Worm (Caenorhabditis elegans) whole organism, young adult: ENCODE results near the gene F18E9.3.
A peak's percentile ranks its signal among the peaks of the same experiment; 100 is the strongest.

ENCODE experiments used
- B0035.1 ChIP-seq: sonication (generic microtip); optimal IDR thresholded peaks from 2 replicates; lab custom pipeline; 2016; ENCODE audit warnings: missing genetic modification characterization, mild to moderate bottlenecking, missing compliant biosample characterization, missing genotype, missing genetic modification reagents
- B0261.1 ChIP-seq: sonication (generic microtip); optimal IDR thresholded peaks from 2 replicates; lab custom pipeline; 2016; ENCODE audit warnings: mild to moderate bottlenecking, missing genetic modification characterization, moderate library complexity, missing compliant biosample characterization
- B0336.3 ChIP-seq: fragments of 200-800 bp; sonication (Bioruptor generic); IDR thresholded peaks from 2 replicates; pipeline ENCODE4 v1.3.6; 2022; ENCODE audit warnings: missing genetic modification characterization, missing compliant biosample characterization
- C06A6.2 ChIP-seq: fragments of 200-800 bp; sonication (Bioruptor generic); conservative IDR thresholded peaks from 2 replicates; pipeline ENCODE4 v1.3.6; 2022; ENCODE audit warnings: missing genetic modification characterization, missing compliant biosample characterization
- C17E4.6 ChIP-seq: fragments of 200-800 bp; sonication (Bioruptor generic); IDR thresholded peaks from 2 replicates; pipeline ENCODE4 v1.3.6; 2022; ENCODE audit warnings: missing genetic modification reagents, missing genetic modification characterization, missing compliant biosample characterization
- D2030.7 ChIP-seq: fragments of 200-800 bp; sonication (Bioruptor generic); IDR thresholded peaks from 2 replicates; pipeline ENCODE4 v1.3.6; 2022; ENCODE audit warnings: missing genetic modification reagents, missing genetic modification characterization, missing compliant biosample characterization
- F10E7.11 ChIP-seq: sonication (generic microtip); optimal IDR thresholded peaks from 2 replicates; lab custom pipeline; 2017; ENCODE audit warnings: mild to moderate bottlenecking, missing genetic modification characterization, moderate library complexity, missing compliant biosample characterization
- F39B2.1 ChIP-seq: fragments of 200-800 bp; sonication (Bioruptor generic); IDR thresholded peaks from 2 replicates; pipeline ENCODE4 v1.3.6; 2022; ENCODE audit warnings: missing genetic modification reagents, missing genetic modification characterization, missing compliant biosample characterization
- F49E8.2 ChIP-seq: sonication (generic microtip); optimal IDR thresholded peaks from 3 replicates; lab custom pipeline; 2017; ENCODE audit warnings: missing genetic modification characterization, mild to moderate bottlenecking, missing compliant biosample characterization, antibody characterized with exemption, moderate library complexity; ENCODE audit not compliant: insufficient read depth
- F52B5.7 ChIP-seq: sonication (generic microtip); optimal IDR thresholded peaks from 2 replicates; lab custom pipeline; 2016; ENCODE audit warnings: mild to moderate bottlenecking, missing genetic modification characterization, missing compliant biosample characterization
- F55B11.4 ChIP-seq: sonication (generic microtip); optimal IDR thresholded peaks from 2 replicates; lab custom pipeline; 2016; ENCODE audit warnings: missing compliant biosample characterization, missing genetic modification characterization, borderline replicate concordance; ENCODE audit not compliant: insufficient read depth
- Y53F4B.3 ChIP-seq: fragments of 200-800 bp; sonication (Bioruptor generic); IDR thresholded peaks from 2 replicates; pipeline ENCODE4 v1.3.6; 2022; ENCODE audit warnings: missing genetic modification reagents, missing genetic modification characterization, missing compliant biosample characterization
- Y95B8A.8 ChIP-seq: fragments of 200-800 bp; sonication (Bioruptor generic); IDR thresholded peaks from 2 replicates; pipeline ENCODE4 v1.3.6; 2022; ENCODE audit warnings: missing genetic modification reagents, missing genetic modification characterization, missing compliant biosample characterization
- ZK185.1 ChIP-seq: sonication (generic microtip); optimal IDR thresholded peaks from 2 replicates; lab custom pipeline; 2016; ENCODE audit warnings: mild to moderate bottlenecking, missing genetic modification characterization, missing compliant biosample characterization; ENCODE audit not compliant: poor library complexity, severe bottlenecking
- attf-5 ChIP-seq: fragments of 200-800 bp; sonication (Bioruptor generic); optimal IDR thresholded peaks from 2 replicates; lab custom pipeline; 2018; ENCODE audit warnings: mild to moderate bottlenecking, missing genetic modification characterization, missing compliant biosample characterization
- bed-2 ChIP-seq: fragments of 200-800 bp; sonication (Bioruptor generic); IDR thresholded peaks from 2 replicates; pipeline ENCODE4 v1.3.6; 2022; ENCODE audit warnings: missing genetic modification reagents, missing genetic modification characterization, missing compliant biosample characterization
- cebp-2 ChIP-seq: fragments of 200-800 bp; sonication (Bioruptor generic); IDR thresholded peaks from 2 replicates; pipeline ENCODE4 v1.3.6; 2022; ENCODE audit warnings: missing genetic modification characterization, missing compliant biosample characterization
- ceh-100 ChIP-seq: fragments of 200-800 bp; sonication (Bioruptor generic); IDR thresholded peaks from 2 replicates; pipeline ENCODE4 v1.3.6; 2022; ENCODE audit warnings: missing genetic modification reagents, missing genetic modification characterization, missing compliant biosample characterization
- ceh-27 ChIP-seq: fragments of 200-800 bp; sonication (Bioruptor generic); optimal IDR thresholded peaks from 2 replicates; lab custom pipeline; 2018; ENCODE audit warnings: mild to moderate bottlenecking, missing genetic modification characterization, moderate library complexity, missing compliant biosample characterization
- ceh-79 ChIP-seq: sonication (generic microtip); optimal IDR thresholded peaks from 2 replicates; lab custom pipeline; 2017; ENCODE audit warnings: mild to moderate bottlenecking, missing genetic modification characterization, missing compliant biosample characterization
- ceh-91 ChIP-seq: fragments of 200-800 bp; sonication (Bioruptor generic); IDR thresholded peaks from 2 replicates; pipeline ENCODE4 v1.3.6; 2022; ENCODE audit warnings: missing genetic modification reagents, missing genetic modification characterization, missing compliant biosample characterization
- dox-1 ChIP-seq: fragments of 200-800 bp; sonication (Bioruptor generic); IDR thresholded peaks from 2 replicates; pipeline ENCODE4 v1.3.6; 2022; ENCODE audit warnings: missing genetic modification reagents, missing genetic modification characterization, missing compliant biosample characterization
- dpff-1 ChIP-seq: sonication (generic microtip); optimal IDR thresholded peaks from 2 replicates; lab custom pipeline; 2017; ENCODE audit warnings: mild to moderate bottlenecking, missing genetic modification characterization, missing compliant biosample characterization
- dpl-1 ChIP-seq: fragments of 150-350 bp; optimal IDR thresholded peaks from 2 replicates; lab custom pipeline; 2014; ENCODE audit warnings: missing biosample characterization, missing genetic modification reagents, missing genetic modification characterization
- egrh-3 ChIP-seq: fragments of 200-800 bp; sonication (Bioruptor generic); IDR thresholded peaks from 2 replicates; pipeline ENCODE4 v1.3.6; 2022; ENCODE audit warnings: missing genetic modification reagents, missing genetic modification characterization, missing compliant biosample characterization
- ekl-4 ChIP-seq: fragments of 200-800 bp; sonication (Bioruptor generic); IDR thresholded peaks from 2 replicates; pipeline ENCODE4 v1.3.6; 2022; ENCODE audit warnings: missing genetic modification reagents, missing genetic modification characterization, missing compliant biosample characterization
- hlh-12 ChIP-seq: sonication (generic microtip); optimal IDR thresholded peaks from 2 replicates; lab custom pipeline; 2016; ENCODE audit warnings: missing genetic modification characterization, missing compliant biosample characterization
- hsf-1 ChIP-seq: fragments of 200-800 bp; sonication (Bioruptor generic); IDR thresholded peaks from 2 replicates; pipeline ENCODE4 v1.3.6; 2022; ENCODE audit warnings: missing genetic modification reagents, missing genetic modification characterization, missing compliant biosample characterization
- let-607 ChIP-seq, 2 experiments: fragments of 200-800 bp in 1 of 2; sonication (Bioruptor generic) in 1 of 2; sonication (generic microtip) in 1 of 2; optimal IDR thresholded peaks; 2 replicates each; lab custom pipeline; 2016 to 2018; ENCODE audit warnings: mild to moderate bottlenecking in 2 of 2, missing compliant biosample characterization in 2 of 2, missing genetic modification characterization in 2 of 2, moderate library complexity in 2 of 2, missing genotype in 1 of 2
- lin-54 ChIP-seq: fragments of 200-800 bp; sonication (Bioruptor generic); optimal IDR thresholded peaks from 2 replicates; lab custom pipeline; 2018; ENCODE audit warnings: mild to moderate bottlenecking, missing genetic modification characterization, missing compliant biosample characterization
- lir-1 ChIP-seq: fragments of 200-800 bp; sonication (Bioruptor generic); conservative IDR thresholded peaks from 2 replicates; pipeline ENCODE4 v1.3.6; 2022; ENCODE audit warnings: missing genetic modification reagents, missing genetic modification characterization, missing compliant biosample characterization
- lsl-1 ChIP-seq: fragments of 200-800 bp; sonication (Bioruptor generic); optimal IDR thresholded peaks from 2 replicates; lab custom pipeline; 2018; ENCODE audit warnings: mild to moderate bottlenecking, missing genetic modification characterization, moderate library complexity, missing compliant biosample characterization
- madf-6 ChIP-seq: fragments of 200-800 bp; sonication (Bioruptor generic); IDR thresholded peaks from 2 replicates; pipeline ENCODE4 v1.3.6; 2022; ENCODE audit warnings: missing genetic modification reagents, missing genetic modification characterization, missing compliant biosample characterization
- mes-4 ChIP-seq: sonication (generic microtip); optimal IDR thresholded peaks from 2 replicates; lab custom pipeline; 2016; ENCODE audit warnings: missing genotype, missing genetic modification characterization, missing compliant biosample characterization
- nfya-1 ChIP-seq: sonication (generic microtip); optimal IDR thresholded peaks from 2 replicates; lab custom pipeline; 2017; ENCODE audit warnings: antibody characterized with exemption, missing compliant biosample characterization, missing genetic modification characterization, borderline replicate concordance; ENCODE audit not compliant: insufficient read depth
- nhr-27 ChIP-seq: fragments of 200-800 bp; sonication (Bioruptor generic); optimal IDR thresholded peaks from 2 replicates; lab custom pipeline; 2018; ENCODE audit warnings: mild to moderate bottlenecking, missing genetic modification characterization, moderate library complexity, missing compliant biosample characterization
- rcor-1 ChIP-seq: fragments of 200-800 bp; sonication (Bioruptor generic); IDR thresholded peaks from 2 replicates; pipeline ENCODE4 v1.3.6; 2022; ENCODE audit warnings: missing genetic modification reagents, missing genetic modification characterization, missing compliant biosample characterization
- rec-8 ChIP-seq, 2 experiments: sonication (generic microtip); optimal IDR thresholded peaks; 2 replicates each; lab custom pipeline; 2016; ENCODE audit warnings: mild to moderate bottlenecking in 2 of 2, missing genetic modification characterization in 2 of 2, missing genetic modification reagents in 2 of 2, missing genotype in 2 of 2, missing biosample characterization in 1 of 2, missing compliant biosample characterization in 1 of 2, moderate library complexity in 1 of 2
- repo-1 ChIP-seq: sonication (generic microtip); optimal IDR thresholded peaks from 2 replicates; lab custom pipeline; 2017; ENCODE audit warnings: mild to moderate bottlenecking, missing genetic modification characterization, missing compliant biosample characterization
- sdz-38 ChIP-seq: sonication (generic microtip); optimal IDR thresholded peaks from 2 replicates; lab custom pipeline; 2016; ENCODE audit warnings: missing genotype, missing genetic modification characterization, missing compliant biosample characterization
- sea-2 ChIP-seq: fragments of 200-800 bp; sonication (Bioruptor generic); IDR thresholded peaks from 2 replicates; pipeline ENCODE4 v1.3.6; 2022; ENCODE audit warnings: missing genetic modification characterization, missing compliant biosample characterization
- snpc-1.1 ChIP-seq: sonication (generic microtip); optimal IDR thresholded peaks from 2 replicates; lab custom pipeline; 2017; ENCODE audit warnings: missing genetic modification characterization, mild to moderate bottlenecking, missing compliant biosample characterization, antibody characterized with exemption, moderate library complexity, missing genotype, missing genetic modification reagents; ENCODE audit not compliant: insufficient read depth
- sptf-2 ChIP-seq: fragments of 200-800 bp; sonication (Bioruptor generic); optimal IDR thresholded peaks from 2 replicates; lab custom pipeline; 2018; ENCODE audit warnings: mild to moderate bottlenecking, missing genetic modification characterization, missing compliant biosample characterization
- tbx-9 ChIP-seq: sonication (generic microtip); optimal IDR thresholded peaks from 2 replicates; lab custom pipeline; 2016; ENCODE audit warnings: borderline replicate concordance, missing genetic modification characterization, inconsistent platforms, missing compliant biosample characterization
- unc-130 ChIP-seq: sonication (generic microtip); optimal IDR thresholded peaks from 2 replicates; lab custom pipeline; 2016; ENCODE audit warnings: missing genetic modification reagents, missing genetic modification characterization, missing compliant biosample characterization
- zim-3 ChIP-seq: sonication (generic microtip); optimal IDR thresholded peaks from 2 replicates; lab custom pipeline; 2017; ENCODE audit warnings: mild to moderate bottlenecking, missing genetic modification characterization, moderate library complexity, missing compliant biosample characterization
- ztf-18 ChIP-seq: sonication (generic microtip); optimal IDR thresholded peaks from 2 replicates; lab custom pipeline; 2016; ENCODE audit warnings: missing genotype, mild to moderate bottlenecking, missing genetic modification characterization, missing compliant biosample characterization
- ztf-22 ChIP-seq: fragments of 200-800 bp; sonication (Bioruptor generic); optimal IDR thresholded peaks from 2 replicates; lab custom pipeline; 2018; ENCODE audit warnings: mild to moderate bottlenecking, missing genetic modification characterization, moderate library complexity, missing compliant biosample characterization

The F18E9.3 gene

DNA sequence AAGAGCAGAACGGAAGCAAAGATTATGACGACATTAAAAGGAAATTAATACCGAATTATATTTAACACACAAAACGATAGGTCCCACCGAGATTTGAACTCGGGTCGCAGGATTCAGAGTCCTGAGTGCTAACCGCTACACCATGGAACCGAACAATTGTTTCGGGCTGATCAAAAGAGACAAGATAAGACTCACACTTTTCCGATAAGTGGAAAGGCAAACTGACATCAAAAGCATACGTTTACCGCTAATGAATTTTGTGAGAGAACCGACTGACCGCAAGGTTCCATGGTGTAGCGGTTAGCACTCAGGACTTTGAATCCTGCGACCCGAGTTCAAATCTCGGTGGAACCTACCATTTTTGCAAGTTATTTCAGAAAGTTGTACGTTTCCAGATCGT, 22.8 kb downstream of the F18E9.3 start (continued):
- TF ChIP-seq let-607 (tag; optimal IDR thresholded peaks at IDR 0.05; lab: Kevin White, UChicago) (peak in 1 of 2 experiments; percentile 43), lsl-1 (GFP tag; lab: Kevin White, UChicago) (no peak), attf-5 (GFP tag; lab: Kevin White, UChicago) (peak; percentile 2), mes-4 (tag; lab: Kevin White, UChicago) (no peak), dox-1 (GFP tag; lab: Robert Waterston, UW) (no peak), dpl-1 (GFP tag; lab: Kevin White, UChicago) (no peak), B0035.1 (tag; lab: Kevin White, UChicago) (no peak), F52B5.7 (peak; percentile 16), ztf-18 (tag; lab: Kevin White, UChicago) (peak; percentile 55), D2030.7 (GFP tag; lab: Robert Waterston, UW) (peak; percentile 49; the same call in 1 of the 2 replicates), repo-1 (tag; lab: Kevin White, UChicago) (no peak), ceh-27 (GFP tag; lab: Kevin White, UChicago) (no peak), ceh-79 (tag; lab: Kevin White, UChicago) (no peak), rcor-1 (GFP tag; lab: Robert Waterston, UW) (0 out of 2 replicates have a peak, but pooled peaks have one; percentile 20), lin-54 (GFP tag; lab: Kevin White, UChicago) (no peak), B0261.1 (tag; lab: Kevin White, UChicago) (peak; percentile 88), snpc-1.1 (peak; percentile 32), nfya-1 (tag; lab: Kevin White, UChicago) (no peak), cebp-2 (GFP tag; lab: Robert Waterston, UW) (0 out of 2 replicates have a peak, but pooled peaks have one; percentile 67), F39B2.1 (GFP tag; lab: Robert Waterston, UW) (no peak), hsf-1 (no peak), C17E4.6 (no peak), sea-2 (GFP tag; lab: Robert Waterston, UW) (no peak), ZK185.1 (tag; lab: Kevin White, UChicago) (peak; percentile 92), Y53F4B.3 (GFP tag; lab: Robert Waterston, UW) (no peak), nhr-27 (tag; lab: Kevin White, UChicago) (no peak), B0336.3 (GFP tag; lab: Robert Waterston, UW) (no peak), F49E8.2 (tag; lab: Kevin White, UChicago) (no peak), bed-2 (GFP tag; lab: Robert Waterston, UW) (no peak), rec-8 (tag; optimal IDR thresholded peaks at IDR 0.05; lab: Kevin White, UChicago) (peak; percentile 40 to 51), F55B11.4 (tag; lab: Kevin White, UChicago) (no peak), dpff-1 (tag; lab: Kevin White, UChicago) (no peak), sdz-38 (no peak), F10E7.11 (tag; lab: Kevin White, UChicago) (no peak), unc-130 (peak; percentile 1), hlh-12 (tag; lab: Kevin White, UChicago) (no peak), egrh-3 (GFP tag; lab: Robert Waterston, UW) (no peak), ekl-4 (GFP tag; lab: Robert Waterston, UW) (peak; percentile 66; the same call in 1 of the 2 replicates), tbx-9 (tag; lab: Kevin White, UChicago) (no peak), lir-1 (GFP tag; lab: Robert Waterston, UW) (0 out of 2 replicates have a peak, but pooled peaks have one; percentile 34), zim-3 (peak; percentile 80), ztf-22 (GFP tag; lab: Kevin White, UChicago) (no peak), madf-6 (GFP tag; lab: Robert Waterston, UW) (no peak), Y95B8A.8 (GFP tag; lab: Robert Waterston, UW) (no peak), ceh-100 (GFP tag; lab: Robert Waterston, UW) (no peak), sptf-2 (GFP tag; lab: Kevin White, UChicago) (peak; percentile 24), ceh-91 (GFP tag; lab: Robert Waterston, UW) (no peak), C06A6.2 (no peak)
